Worm (Caenorhabditis elegans): ENCODE results near the gene snpc-1.2.

snpc-1.2 gene

ce11 chrIII:13201901-13202300, 32.6 kb upstream of the snpc-1.2 start:
- TF ChIP-seq C16A3.4 (tag; optimal IDR thresholded peaks at IDR 0.05) (no peak), tlp-1 (tag; optimal IDR thresholded peaks at IDR 0.05) (no peak), lir-3 (tag; optimal IDR thresholded peaks at IDR 0.05; ENCODE audit: poor library complexity) (no peak), dpl-1 (GFP tag; optimal IDR thresholded peaks at IDR 0.05) (no peak), lsy-2 (tag; optimal IDR thresholded peaks at IDR 0.05) (no peak), fkh-8 (tag; optimal IDR thresholded peaks at IDR 0.05) (no peak), sup-37 (GFP tag; optimal IDR thresholded peaks at IDR 0.05) (no peak), tbx-2 (tag; optimal IDR thresholded peaks at IDR 0.05) (no peak), dsc-1 (tag; optimal IDR thresholded peaks at IDR 0.05) (no peak), irx-1 (tag; optimal IDR thresholded peaks at IDR 0.05) (no peak), nhr-20 (tag; optimal IDR thresholded peaks at IDR 0.05) (no peak), alr-1 (tag; optimal IDR thresholded peaks at IDR 0.05; ENCODE audit: borderline replicate concordance) (no peak), nhr-12 (tag; optimal IDR thresholded peaks at IDR 0.05) (no peak), xbp-1 (tag; optimal IDR thresholded peaks at IDR 0.05) (no peak), hlh-4 (tag; optimal IDR thresholded peaks at IDR 0.05) (no peak), lin-35 (GFP tag; optimal IDR thresholded peaks at IDR 0.05) (no peak)

- no peak for TF ChIP-seq zip-4 (GFP tag; optimal IDR thresholded peaks at IDR 0.05)
- peak; percentile 47 for TF ChIP-seq nhr-85 (tag)
These were observed 31.7 kb upstream of the snpc-1.2 start for ce11 chrIII:13201079-13201478.

- TF ChIP-seq ceh-82 (tag; optimal IDR thresholded peaks at IDR 0.05) (peak; percentile 8 to 57 (median 32)), sup-37 (GFP tag; optimal IDR thresholded peaks at IDR 0.05) (no peak), Y116A8C.19 (tag; optimal IDR thresholded peaks at IDR 0.05; ENCODE audit: borderline replicate concordance) (peak; percentile 92), hlh-4 (tag; optimal IDR thresholded peaks at IDR 0.05) (peak; percentile 71), tlp-1 (tag; optimal IDR thresholded peaks at IDR 0.05) (no peak), sptf-1 (tag; optimal IDR thresholded peaks at IDR 0.05) (no peak), lin-13 (GFP tag; optimal IDR thresholded peaks at IDR 0.05) (peak; percentile 22), nhr-77 (tag; optimal IDR thresholded peaks at IDR 0.05) (no peak), C04F5.9 (tag; optimal IDR thresholded peaks at IDR 0.05) (peak; percentile 89), unc-130 (tag; optimal IDR thresholded peaks at IDR 0.05) (no peak), mab-9 (GFP tag; IDR thresholded peaks at IDR 0.05) (peak; percentile 78), ces-1 (GFP tag; optimal IDR thresholded peaks at IDR 0.05) (no peak), lir-3 (tag; optimal IDR thresholded peaks at IDR 0.05; ENCODE audit: poor library complexity) (peak; percentile 94), efl-3 (GFP tag; optimal IDR thresholded peaks at IDR 0.05) (peak; percentile 85), fkh-8 (tag; optimal IDR thresholded peaks at IDR 0.05) (peak; percentile 84), vab-15 (tag; optimal IDR thresholded peaks at IDR 0.05) (no peak), nhr-28 (tag; optimal IDR thresholded peaks at IDR 0.05) (no peak), elt-3 (tag; optimal IDR thresholded peaks at IDR 0.05) (no peak), fkh-10 (GFP tag; optimal IDR thresholded peaks at IDR 0.05) (no peak), aly-2 (tag; optimal IDR thresholded peaks at IDR 0.05) (peak; percentile 21), unc-62 (GFP tag; optimal IDR thresholded peaks at IDR 0.05) (no peak), pag-3 (tag; optimal IDR thresholded peaks at IDR 0.05; ENCODE audit: borderline replicate concordance, insufficient read depth) (no peak), ceh-88 (GFP tag; IDR thresholded peaks at IDR 0.05) (peak; percentile 53; the same call in 1 of the 2 replicates), mef-2 (tag; optimal IDR thresholded peaks at IDR 0.05) (no peak), lsy-2 (tag; optimal IDR thresholded peaks at IDR 0.05) (peak; percentile 72 to 73), unc-86 (tag; optimal IDR thresholded peaks at IDR 0.05) (peak; percentile 77), nhr-85 (tag) (peak; percentile 94), zag-1 (tag; optimal IDR thresholded peaks at IDR 0.05) (no peak), ceh-8 (GFP tag; optimal IDR thresholded peaks at IDR 0.05) (peak; percentile 40), pqm-1 (tag; optimal IDR thresholded peaks at IDR 0.05) (no peak), skn-1 (tag; optimal IDR thresholded peaks at IDR 0.05) (no peak), xbp-1 (tag; optimal IDR thresholded peaks at IDR 0.05) (peak; percentile 92), tbx-2 (tag; optimal IDR thresholded peaks at IDR 0.05) (peak; percentile 91), mdl-1 (tag; optimal IDR thresholded peaks at IDR 0.05) (peak in 1 of 2 experiments; percentile 18), hlh-17 (GFP tag; optimal IDR thresholded peaks at IDR 0.05; ENCODE audit: borderline replicate concordance) (no peak), grh-1 (GFP tag; IDR thresholded peaks at IDR 0.05) (peak; percentile 53; the same call in 1 of the 2 replicates), ztf-4 (tag; optimal IDR thresholded peaks at IDR 0.05) (peak; percentile 27), irx-1 (tag; optimal IDR thresholded peaks at IDR 0.05) (peak; percentile 96), ztf-11 (tag; optimal IDR thresholded peaks at IDR 0.05) (peak in 1 of 2 experiments; percentile 98), aha-1 (tag; optimal IDR thresholded peaks at IDR 0.05) (no peak)
These were observed 18.4 kb upstream of the snpc-1.2 start for ce11 chrIII:13187773-13188172.

Data from whole organism, L1 larva.